Worm (Caenorhabditis elegans): Measurements from ENCODE around the gene W01G7.4.

W01G7.4 gene

DNA sequence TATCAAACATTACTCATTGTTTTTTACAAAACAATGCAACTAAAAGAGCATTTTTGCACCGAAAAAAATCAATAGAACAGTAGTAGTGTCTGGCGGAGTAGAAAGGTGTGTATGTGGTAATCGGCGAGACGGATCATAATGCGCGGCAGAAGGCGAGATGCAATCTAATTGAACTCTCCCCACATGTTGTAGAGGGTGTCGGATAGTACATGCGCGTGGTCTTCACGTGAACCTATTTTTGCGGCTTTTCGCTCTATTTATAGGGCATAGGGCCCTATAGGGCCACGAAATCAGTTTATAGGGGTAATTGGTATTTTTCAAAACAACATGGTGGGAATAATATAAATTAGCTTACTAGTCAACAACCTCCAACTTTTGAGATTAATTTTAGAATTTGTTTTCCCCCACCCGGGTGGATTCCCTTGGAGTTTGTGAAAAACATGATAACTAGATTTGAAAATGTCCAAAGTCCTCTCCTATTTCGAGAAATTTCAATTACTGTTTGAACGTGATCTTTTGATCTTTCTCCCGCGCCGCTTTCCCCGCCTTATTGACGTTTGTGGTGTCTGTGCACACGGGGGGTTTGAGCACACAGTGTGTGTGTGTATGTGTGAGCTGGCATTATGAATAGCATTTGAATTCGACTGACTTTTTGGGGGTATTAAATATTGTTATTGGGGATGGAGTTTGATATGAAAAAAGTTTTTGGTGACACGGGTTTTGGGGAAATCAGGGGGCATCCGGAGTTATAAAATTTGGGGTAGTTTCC is 17.5 kb upstream of the W01G7.4 start:
- TF ChIP-seq eyg-1 (tag; optimal IDR thresholded peaks at IDR 0.05): no peak
- peak; percentile 19 for TF ChIP-seq tbx-2 (tag; optimal IDR thresholded peaks at IDR 0.05)
- TF ChIP-seq nhr-232 (tag; optimal IDR thresholded peaks at IDR 0.05): no peak
- no peak for TF ChIP-seq pha-4 (tag; optimal IDR thresholded peaks at IDR 0.05)
- TF ChIP-seq dve-1 (tag; optimal IDR thresholded peaks at IDR 0.05): peak; percentile 6
- TF ChIP-seq ceh-31 (tag; optimal IDR thresholded peaks at IDR 0.05): no peak
- TF ChIP-seq unc-3 (GFP tag; conservative IDR thresholded peaks at IDR 0.05): no peak
- no peak for TF ChIP-seq unc-3 (tag; optimal IDR thresholded peaks at IDR 0.05)

- peak; percentile 39 for TF ChIP-seq ceh-14 (tag; optimal IDR thresholded peaks at IDR 0.05)
- TF ChIP-seq T23F11.4 (GFP tag; optimal IDR thresholded peaks at IDR 0.05): no peak
- TF ChIP-seq madf-2 (tag; optimal IDR thresholded peaks at IDR 0.05): no peak
- peak; percentile 31 for TF ChIP-seq tbx-2 (tag; optimal IDR thresholded peaks at IDR 0.05)
- no peak for TF ChIP-seq nhr-11 (tag; optimal IDR thresholded peaks at IDR 0.05)
- TF ChIP-seq elt-2 (tag; optimal IDR thresholded peaks at IDR 0.05): peak; percentile 16
- peak; percentile 49 for TF ChIP-seq unc-42 (tag; optimal IDR thresholded peaks at IDR 0.05)
- no peak for TF ChIP-seq unc-3 (GFP tag; conservative IDR thresholded peaks at IDR 0.05)
- TF ChIP-seq unc-3 (tag; optimal IDR thresholded peaks at IDR 0.05): no peak
- TF ChIP-seq C38D4.7 (GFP tag; optimal IDR thresholded peaks at IDR 0.05): no peak
- TF ChIP-seq ceh-18 (tag; optimal IDR thresholded peaks at IDR 0.05): peak; percentile 80
- TF ChIP-seq lin-11 (tag; optimal IDR thresholded peaks at IDR 0.05): no peak
- TF ChIP-seq ztf-16 (tag; optimal IDR thresholded peaks at IDR 0.05): no peak
- TF ChIP-seq Y22D7AL.16 (tag; optimal IDR thresholded peaks at IDR 0.05): no peak
- no peak for TF ChIP-seq sdc-2 (tag; optimal IDR thresholded peaks at IDR 0.05)
- no peak for TF ChIP-seq sox-4 (tag; optimal IDR thresholded peaks at IDR 0.05)
- TF ChIP-seq dmd-4 (tag; optimal IDR thresholded peaks at IDR 0.05; ENCODE audit: borderline replicate concordance): no peak
- TF ChIP-seq hlh-8 (tag; optimal IDR thresholded peaks at IDR 0.05): no peak
- TF ChIP-seq ceh-31 (tag; optimal IDR thresholded peaks at IDR 0.05): peak; percentile 23
- peak; percentile 21 for TF ChIP-seq hlh-30 (tag; optimal IDR thresholded peaks at IDR 0.05; ENCODE audit: insufficient read depth)
- TF ChIP-seq eyg-1 (tag; optimal IDR thresholded peaks at IDR 0.05): no peak
- TF ChIP-seq ceh-34 (tag; optimal IDR thresholded peaks at IDR 0.05): peak; percentile 78
These were observed 16.3 kb upstream of the W01G7.4 start for ce11 chrII:14044199-14044598.

- TF ChIP-seq hlh-13 (GFP tag; optimal IDR thresholded peaks at IDR 0.05): no peak
- no peak for TF ChIP-seq ceh-6 (GFP tag; optimal IDR thresholded peaks at IDR 0.05)
- TF ChIP-seq hlh-15 (tag; optimal IDR thresholded peaks at IDR 0.05): no peak
- no peak for TF ChIP-seq hlh-30 (tag; optimal IDR thresholded peaks at IDR 0.05; ENCODE audit: insufficient read depth)
- TF ChIP-seq ama-1 (optimal IDR thresholded peaks at IDR 0.05): no peak
- no peak for TF ChIP-seq ceh-19 (GFP tag; optimal IDR thresholded peaks at IDR 0.05)
These were observed 15.3 kb upstream of the W01G7.4 start for ce11 chrII:14045235-14045634.

ce11 chrII:14045934-14046470 is 14.5 kb upstream of the W01G7.4 start:
- TF ChIP-seq elt-4 (tag; optimal IDR thresholded peaks at IDR 0.05): no peak
- no peak for TF ChIP-seq ceh-45 (GFP tag; IDR thresholded peaks at IDR 0.05)
- no peak for TF ChIP-seq nhr-11 (tag; optimal IDR thresholded peaks at IDR 0.05)
- TF ChIP-seq nfya-1 (tag; optimal IDR thresholded peaks at IDR 0.05): peak; percentile 83

ce11 chrII:14046491-14046890 is 14.0 kb upstream of the W01G7.4 start:
- TF ChIP-seq rnt-1 (tag; optimal IDR thresholded peaks at IDR 0.05): peak; percentile 17
- TF ChIP-seq ceh-18 (tag; optimal IDR thresholded peaks at IDR 0.05): peak; percentile 21
- TF ChIP-seq sdc-2 (tag; optimal IDR thresholded peaks at IDR 0.05): peak; percentile 39
- peak; percentile 47 for TF ChIP-seq ceh-34 (tag; optimal IDR thresholded peaks at IDR 0.05)
- TF ChIP-seq K09A11.1 (tag; optimal IDR thresholded peaks at IDR 0.05; ENCODE audit: insufficient read depth): no peak
- no peak for TF ChIP-seq elt-4 (tag; optimal IDR thresholded peaks at IDR 0.05)
- TF ChIP-seq unc-86 (tag; optimal IDR thresholded peaks at IDR 0.05): no peak
- TF ChIP-seq ceh-19 (GFP tag; optimal IDR thresholded peaks at IDR 0.05): peak; percentile 3
- peak; percentile 34 for TF ChIP-seq ceh-31 (tag; optimal IDR thresholded peaks at IDR 0.05)
- TF ChIP-seq zip-5 (tag; optimal IDR thresholded peaks at IDR 0.05): no peak
